Fruit fly (Drosophila melanogaster) whole organism, prepupa: ENCODE measurements around the gene CG13124.
A peak's percentile ranks its signal among the peaks of the same experiment; 100 is the strongest.

Source experiments
- Blimp-1 ChIP-seq: fragments of 200-800 bp; sonication (Bioruptor generic); optimal IDR thresholded peaks from 3 replicates; lab custom pipeline; 2017; ENCODE audit warnings: missing biosample characterization, missing genetic modification characterization, mild to moderate bottlenecking, moderate library complexity, missing genetic modification reagents
- CG10669 ChIP-seq: fragments of 200-800 bp; sonication (Bioruptor generic); optimal IDR thresholded peaks from 3 replicates; lab custom pipeline; 2018; ENCODE audit warnings: missing biosample characterization, mild to moderate bottlenecking, missing genetic modification characterization, moderate library complexity
- CG11294 ChIP-seq: fragments of 200-800 bp; sonication (Bioruptor generic); IDR thresholded peaks from 2 replicates; pipeline ENCODE4 v1.3.6; 2022; ENCODE audit warnings: missing biosample characterization, missing genetic modification characterization
- CG15336 ChIP-seq: fragments of 200-800 bp; sonication (Bioruptor generic); IDR thresholded peaks from 2 replicates; pipeline ENCODE4 v1.3.6; 2022; ENCODE audit warnings: missing biosample characterization, missing genetic modification characterization
- CG32006 ChIP-seq: fragments of 200-800 bp; sonication (Bioruptor generic); optimal IDR thresholded peaks from 3 replicates; lab custom pipeline; 2017; ENCODE audit warnings: missing biosample characterization, mild to moderate bottlenecking, missing genetic modification characterization
- CG34406 ChIP-seq: fragments of 200-800 bp; sonication (Bioruptor generic); optimal IDR thresholded peaks from 3 replicates; lab custom pipeline; 2016; ENCODE audit warnings: missing biosample characterization, missing genetic modification characterization
- CG3919 ChIP-seq: fragments of 200-800 bp; sonication (Bioruptor generic); optimal IDR thresholded peaks from 3 replicates; lab custom pipeline; 2016; ENCODE audit warnings: missing biosample characterization, missing genetic modification characterization
- CG4318 ChIP-seq: fragments of 200-800 bp; sonication (Bioruptor generic); optimal IDR thresholded peaks from 3 replicates; lab custom pipeline; 2017; ENCODE audit warnings: missing biosample characterization, mild to moderate bottlenecking, missing genetic modification characterization
- CG6276 ChIP-seq: fragments of 200-800 bp; sonication (Bioruptor generic); optimal IDR thresholded peaks from 2 replicates; lab custom pipeline; 2017; ENCODE audit warnings: missing biosample characterization, mild to moderate bottlenecking, missing genetic modification characterization
- CG6792 ChIP-seq: fragments of 200-800 bp; sonication (Bioruptor generic); optimal IDR thresholded peaks from 3 replicates; lab custom pipeline; 2016; ENCODE audit warnings: missing biosample characterization, missing genetic modification characterization
- CG6808 ChIP-seq: fragments of 200-800 bp; sonication (Bioruptor generic); optimal IDR thresholded peaks from 3 replicates; lab custom pipeline; 2017; ENCODE audit warnings: missing biosample characterization, missing genetic modification characterization, mild to moderate bottlenecking, moderate library complexity, missing genetic modification reagents
- CG6854 ChIP-seq: fragments of 200-800 bp; sonication (Bioruptor generic); optimal IDR thresholded peaks from 2 replicates; lab custom pipeline; 2017; ENCODE audit warnings: missing biosample characterization, mild to moderate bottlenecking, missing genetic modification characterization
- CG8119 ChIP-seq: fragments of 200-800 bp; sonication (Bioruptor generic); IDR thresholded peaks from 3 replicates; pipeline ENCODE4 v1.3.6; 2022; ENCODE audit warnings: missing biosample characterization, missing genetic modification characterization
- CG8632 ChIP-seq: fragments of 200-800 bp; sonication (Bioruptor generic); optimal IDR thresholded peaks from 3 replicates; lab custom pipeline; 2016; ENCODE audit warnings: missing biosample characterization, missing genetic modification characterization
- CG9139 ChIP-seq: fragments of 200-800 bp; sonication (Bioruptor generic); optimal IDR thresholded peaks from 3 replicates; lab custom pipeline; 2017; ENCODE audit warnings: missing biosample characterization, mild to moderate bottlenecking, missing genetic modification characterization
- Eip75B ChIP-seq: fragments of 200-800 bp; sonication (Bioruptor generic); optimal IDR thresholded peaks from 3 replicates; lab custom pipeline; 2016; ENCODE audit warnings: missing biosample characterization, missing genetic modification characterization
- Eip78C ChIP-seq: fragments of 200-800 bp; sonication (Bioruptor generic); peaks from one replicate; lab custom pipeline; 2016; ENCODE audit warnings: missing biosample characterization, missing genetic modification characterization
- Eip93F ChIP-seq: fragments of 200-800 bp; sonication (Bioruptor generic); optimal IDR thresholded peaks from 2 replicates; lab custom pipeline; 2016; ENCODE audit warnings: missing biosample characterization, mild to moderate bottlenecking, missing genetic modification characterization
- Ets21C ChIP-seq: fragments of 200-800 bp; sonication (Bioruptor generic); optimal IDR thresholded peaks from 3 replicates; lab custom pipeline; 2016; ENCODE audit warnings: missing biosample characterization, missing genetic modification characterization
- Ets96B ChIP-seq: fragments of 200-800 bp; optimal IDR thresholded peaks from 2 replicates; lab custom pipeline; 2019; ENCODE audit warnings: missing biosample characterization, mild to moderate bottlenecking, missing genetic modification characterization, moderate library complexity
- Gug ChIP-seq: fragments of 200-800 bp; sonication (Bioruptor generic); IDR thresholded peaks from 2 replicates; pipeline ENCODE4 v1.3.6; 2022; ENCODE audit warnings: missing biosample characterization, missing genetic modification characterization
- Hr38 ChIP-seq: sonication (Bioruptor generic); optimal IDR thresholded peaks from 2 replicates; lab custom pipeline; 2016; ENCODE audit warnings: missing biosample characterization, missing genetic modification characterization
- Hr39 ChIP-seq: fragments of 200-800 bp; sonication (Bioruptor generic); optimal IDR thresholded peaks from 2 replicates; lab custom pipeline; 2016; ENCODE audit warnings: missing biosample characterization, missing genetic modification characterization
- Hr4 ChIP-seq: fragments of 200-800 bp; sonication (Bioruptor generic); optimal IDR thresholded peaks from 3 replicates; lab custom pipeline; 2016; ENCODE audit warnings: missing biosample characterization, missing genetic modification characterization
- Lpt ChIP-seq: fragments of 200-800 bp; sonication (Bioruptor generic); optimal IDR thresholded peaks from 3 replicates; lab custom pipeline; 2016; ENCODE audit warnings: missing biosample characterization, missing genetic modification characterization
- Smox ChIP-seq: fragments of 200-800 bp; sonication (Bioruptor generic); optimal IDR thresholded peaks from 3 replicates; lab custom pipeline; 2016; ENCODE audit warnings: missing biosample characterization, missing genetic modification characterization
- Sox14 ChIP-seq: fragments of 200-800 bp; sonication (Bioruptor generic); optimal IDR thresholded peaks from 3 replicates; lab custom pipeline; 2016; ENCODE audit warnings: missing biosample characterization, missing genetic modification characterization
- Sox15 ChIP-seq: fragments of 200-800 bp; sonication (Bioruptor generic); optimal IDR thresholded peaks from 3 replicates; lab custom pipeline; 2016; ENCODE audit warnings: missing biosample characterization, missing genetic modification characterization
- achi ChIP-seq: fragments of 200-800 bp; sonication (Bioruptor generic); optimal IDR thresholded peaks from 3 replicates; lab custom pipeline; 2016; ENCODE audit warnings: missing biosample characterization, missing genetic modification characterization
- acj6 ChIP-seq: fragments of 200-800 bp; sonication (Bioruptor generic); optimal IDR thresholded peaks from 3 replicates; lab custom pipeline; 2016; ENCODE audit warnings: missing biosample characterization, missing genetic modification characterization
- dsx ChIP-seq: fragments of 200-800 bp; optimal IDR thresholded peaks from 3 replicates; lab custom pipeline; 2019; ENCODE audit warnings: missing biosample characterization, mild to moderate bottlenecking, missing genetic modification characterization, moderate library complexity; ENCODE audit not compliant: poor library complexity, severe bottlenecking
- eg ChIP-seq: fragments of 200-800 bp; sonication (Bioruptor generic); IDR thresholded peaks from 3 replicates; pipeline ENCODE4 v1.3.6; 2022; ENCODE audit warnings: missing biosample characterization, missing genetic modification characterization
- fd59A ChIP-seq: fragments of 200-800 bp; sonication (Bioruptor generic); optimal IDR thresholded peaks from 2 replicates; lab custom pipeline; 2017; ENCODE audit warnings: missing biosample characterization, mild to moderate bottlenecking, missing genetic modification characterization, missing genetic modification reagents
- fkh ChIP-seq: fragments of 200-800 bp; sonication (Bioruptor generic); optimal IDR thresholded peaks from 3 replicates; lab custom pipeline; 2017; ENCODE audit warnings: missing biosample characterization, mild to moderate bottlenecking, missing genetic modification characterization, moderate library complexity
- lz ChIP-seq: fragments of 200-800 bp; sonication (Bioruptor generic); optimal IDR thresholded peaks from 3 replicates; lab custom pipeline; 2016; ENCODE audit warnings: missing biosample characterization, missing genetic modification characterization
- pdm3 ChIP-seq: fragments of 200-800 bp; sonication (Bioruptor generic); optimal IDR thresholded peaks from 3 replicates; lab custom pipeline; 2016; ENCODE audit warnings: missing biosample characterization, missing genetic modification characterization
- salr ChIP-seq, 2 experiments: fragments of 200-800 bp; sonication (Bioruptor generic); optimal IDR thresholded peaks; 3 replicates each; lab custom pipeline; 2016 to 2018; ENCODE audit warnings: missing biosample characterization in 2 of 2, missing genetic modification characterization in 2 of 2, mild to moderate bottlenecking in 1 of 2
- spab ChIP-seq: fragments of 200-800 bp; sonication (Bioruptor generic); optimal IDR thresholded peaks from 2 replicates; lab custom pipeline; 2017; ENCODE audit warnings: missing biosample characterization, mild to moderate bottlenecking, missing genetic modification characterization, missing genetic modification reagents
- ss ChIP-seq, 2 experiments: fragments of 200-800 bp; sonication (Bioruptor generic); optimal IDR thresholded peaks; 2 replicates in 1 of 2; 3 replicates in 1 of 2; lab custom pipeline; 2017 to 2018; ENCODE audit warnings: mild to moderate bottlenecking in 2 of 2, missing biosample characterization in 2 of 2, missing genetic modification characterization in 2 of 2, moderate library complexity in 1 of 2
- svp ChIP-seq: fragments of 200-800 bp; sonication (Bioruptor generic); peaks from one replicate; lab custom pipeline; 2016; ENCODE audit warnings: missing biosample characterization, missing genetic modification characterization
- vri ChIP-seq: fragments of 200-800 bp; sonication (Bioruptor generic); optimal IDR thresholded peaks from 3 replicates; lab custom pipeline; 2016; ENCODE audit warnings: missing biosample characterization, mild to moderate bottlenecking, missing genetic modification characterization

The CG13124 gene

DNA sequence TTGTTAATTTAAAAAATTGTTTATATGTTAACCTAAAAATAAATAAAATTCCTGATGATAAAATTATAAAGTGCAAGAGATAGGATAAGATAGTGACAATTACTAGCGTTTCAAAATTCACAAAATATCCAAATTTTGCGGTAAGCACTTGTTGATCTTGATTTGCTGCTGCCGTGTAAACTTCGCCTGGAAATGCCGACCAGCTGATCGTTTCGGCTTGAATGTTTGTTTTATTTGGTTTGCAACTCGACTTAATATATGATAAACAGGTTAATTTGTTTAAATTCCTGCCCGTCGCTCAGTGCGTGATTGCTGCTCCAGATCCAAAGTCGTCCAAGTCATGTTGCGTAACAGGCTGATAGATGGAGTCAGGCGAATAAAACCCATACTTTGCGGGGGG is 13.0 kb upstream of the CG13124 start, which contains the start of gene CG4592 (continued):
- peak; percentile 60 for TF ChIP-seq CG6276 (GFP tag; lab: Kevin White, UChicago)
- peak; percentile 85 for TF ChIP-seq eg
- no peak for TF ChIP-seq Ets21C (GFP tag; lab: Kevin White, UChicago)
- peak; percentile 82 for TF ChIP-seq CG3919 (GFP tag; lab: Kevin White, UChicago)
- peak; percentile 82 for TF ChIP-seq vri
- peak; percentile 97 for TF ChIP-seq fkh (GFP tag; lab: Kevin White, UChicago)
- TF ChIP-seq svp (GFP tag; lab: Kevin White, UChicago), result peak; percentile 84
- TF ChIP-seq acj6, result peak; percentile 84
- peak; percentile 44 for TF ChIP-seq Lpt (GFP tag; lab: Kevin White, UChicago)
- peak; percentile 55 for TF ChIP-seq CG9139 (GFP tag; lab: Kevin White, UChicago)
- peak; percentile 31; the same call in 1 of the 2 replicates for TF ChIP-seq Gug (GFP tag; lab: Robert Waterston, UW)
- no peak for TF ChIP-seq pdm3 (GFP tag; lab: Kevin White, UChicago)
- TF ChIP-seq ss (GFP tag; optimal IDR thresholded peaks at IDR 0.05; lab: Kevin White, UChicago), result no peak
- TF ChIP-seq CG6808 (GFP tag; lab: Kevin White, UChicago), result peak; percentile 62
- peak; percentile 81 for TF ChIP-seq Smox (GFP tag; lab: Kevin White, UChicago)
- peak; percentile 72 for TF ChIP-seq CG34406
- TF ChIP-seq Blimp-1, result peak; percentile 36
- TF ChIP-seq Ets96B (tag; lab: Kevin White, UChicago), result no peak
- TF ChIP-seq Eip78C (GFP tag; lab: Kevin White, UChicago), result no peak
- peak; percentile 78 for TF ChIP-seq Hr4 (GFP tag; lab: Kevin White, UChicago)
- TF ChIP-seq, all 60 proteins: peak for 49

DNA sequence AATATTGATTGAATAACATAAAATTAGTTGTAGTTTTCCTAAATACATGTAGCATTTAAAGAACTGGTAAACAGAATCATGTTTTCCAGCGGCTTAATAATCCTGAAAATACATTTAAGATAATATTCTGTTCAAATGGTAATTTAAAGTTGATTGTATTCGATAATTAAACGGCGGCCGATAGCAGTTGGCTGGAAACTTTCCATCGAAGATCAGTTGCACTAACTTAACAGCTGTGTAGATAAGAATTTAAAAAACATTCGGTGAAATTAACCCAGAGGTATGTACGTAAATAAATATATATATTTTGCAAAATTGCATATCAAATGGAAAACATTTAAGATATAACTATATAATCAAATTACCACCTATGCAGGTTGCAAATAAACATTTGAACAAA is 11.5 kb upstream of the CG13124 start, which contains the start of gene CG4594:
TSS of gene CG4594 (plus strand) at position 212 of the 400 bp plus-strand sequence.
- TF ChIP-seq svp (GFP tag; lab: Kevin White, UChicago) (peak; percentile 46), CG10669 (GFP tag; lab: Kevin White, UChicago) (no peak)
- TF ChIP-seq, all 60 proteins: peak for 1

- TF ChIP-seq CG4318 (GFP tag; lab: Kevin White, UChicago), result no peak
- TF ChIP-seq CG8632 (GFP tag; lab: Kevin White, UChicago), result no peak
- TF ChIP-seq salr (GFP tag; optimal IDR thresholded peaks at IDR 0.05; lab: Kevin White, UChicago), result no peak
- TF ChIP-seq fkh (GFP tag; lab: Kevin White, UChicago), result no peak
- TF ChIP-seq CG34406, result no peak
- TF ChIP-seq Eip78C (GFP tag; lab: Kevin White, UChicago), result no peak
- TF ChIP-seq Lpt (GFP tag; lab: Kevin White, UChicago), result no peak
- TF ChIP-seq Eip75B (GFP tag; lab: Kevin White, UChicago), result no peak
- no peak for TF ChIP-seq Ets21C (GFP tag; lab: Kevin White, UChicago)
- TF ChIP-seq fd59A (GFP tag; lab: Kevin White, UChicago), result no peak
- no peak for TF ChIP-seq spab (GFP tag; lab: Kevin White, UChicago)
- no peak for TF ChIP-seq Smox (GFP tag; lab: Kevin White, UChicago)
- no peak for TF ChIP-seq CG8119
- no peak for TF ChIP-seq Ets96B (tag; lab: Kevin White, UChicago)
- no peak for TF ChIP-seq CG11294
- TF ChIP-seq achi (GFP tag; lab: Kevin White, UChicago), result no peak
- no peak for TF ChIP-seq dsx
- TF ChIP-seq CG10669 (GFP tag; lab: Kevin White, UChicago), result no peak
These were observed 10.8 kb upstream of the CG13124 start for dm6 chr2L:9919218-9919617.

DNA sequence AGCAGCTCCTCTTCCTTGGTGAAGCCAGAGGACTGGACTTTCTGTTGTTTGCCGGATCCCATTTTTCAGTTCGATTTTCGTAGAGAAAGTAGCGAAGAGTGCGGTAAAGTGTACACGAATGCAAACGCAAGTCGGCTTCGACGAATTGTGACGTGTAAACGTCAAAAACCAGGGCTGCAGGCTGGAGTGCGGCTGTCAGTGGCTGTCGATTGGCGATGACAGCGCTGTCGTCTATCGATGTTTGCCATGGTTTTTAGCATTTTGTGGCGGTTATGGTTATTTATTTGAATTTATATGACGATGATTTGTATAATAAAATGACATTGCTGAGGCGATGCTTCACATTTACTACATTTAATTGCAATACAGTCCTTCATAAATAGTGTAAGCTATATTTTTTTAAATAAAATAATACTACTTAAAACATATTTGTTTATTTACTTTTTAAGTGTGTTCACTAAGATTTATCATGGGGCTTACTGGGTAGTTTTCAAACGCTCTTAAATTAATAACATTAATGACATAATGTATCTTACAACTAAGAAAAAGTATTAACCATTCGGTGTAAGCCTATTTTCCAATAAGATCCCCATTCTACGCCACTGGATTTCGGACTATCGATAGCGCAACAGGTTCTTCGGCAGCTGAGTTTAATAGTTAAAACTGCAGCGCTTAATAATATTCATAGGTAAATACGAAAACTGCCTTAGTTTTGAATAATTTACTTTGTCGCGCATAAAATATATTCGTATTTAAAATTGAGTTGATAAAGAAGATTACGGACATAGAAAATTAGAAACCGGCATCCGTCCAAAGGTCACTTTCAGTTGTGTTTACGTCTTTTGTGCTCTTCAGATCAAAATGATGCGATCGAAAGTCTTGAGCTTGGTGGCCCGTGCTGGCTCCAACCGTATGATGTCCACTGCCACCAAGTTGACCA is 9.9 kb upstream of the CG13124 start, which contains the start of the genes CG5885 and CG4598:
TSS of gene CG5885 (minus strand) at position 311 of the 940 bp plus-strand sequence.
TSS of gene CG4598 (plus strand) at position 599 of the 940 bp plus-strand sequence.
- TF ChIP-seq fd59A (GFP tag; lab: Kevin White, UChicago) (peak; percentile 32), Ets21C (GFP tag; lab: Kevin White, UChicago) (peak; percentile 57), Sox15 (GFP tag; lab: Kevin White, UChicago) (peak; percentile 56), CG15336 (no peak; the same call in none of the 2 replicates), CG4318 (GFP tag; lab: Kevin White, UChicago) (peak; percentile 8), lz (GFP tag; lab: Kevin White, UChicago) (peak; percentile 77), CG6808 (GFP tag; lab: Kevin White, UChicago) (peak; percentile 79), CG6854 (GFP tag; lab: Kevin White, UChicago) (peak; percentile 7), achi (GFP tag; lab: Kevin White, UChicago) (peak; percentile 100), CG32006 (GFP tag; lab: Kevin White, UChicago) (peak; percentile 73), Hr39 (GFP tag; lab: Kevin White, UChicago) (peak; percentile 75), Sox14 (GFP tag; lab: Kevin White, UChicago) (peak; percentile 67), CG6792 (GFP tag; lab: Kevin White, UChicago) (peak; percentile 73), CG10669 (GFP tag; lab: Kevin White, UChicago) (peak; percentile 53), acj6 (peak; percentile 76), Ets96B (tag; lab: Kevin White, UChicago) (peak; percentile 58), Hr38 (GFP tag; lab: Kevin White, UChicago) (peak; percentile 7), CG9139 (GFP tag; lab: Kevin White, UChicago) (peak; percentile 85), Smox (GFP tag; lab: Kevin White, UChicago) (peak; percentile 76), Eip93F (GFP tag; lab: Kevin White, UChicago) (peak; percentile 88)
